Fruit fly (Drosophila melanogaster): ENCODE measurements around the gene loco.

loco gene

dm6 chr3R:22587419-22587963, 51.7 kb downstream of the loco start, which contains the start of gene Efa6 (continued):
- TF ChIP-seq CG4424 (GFP tag; optimal IDR thresholded peaks at IDR 0.05) (peak; percentile 56), CG4360 (GFP tag; IDR thresholded peaks at IDR 0.05) (no peak), tna (GFP tag; IDR thresholded peaks at IDR 0.05; ENCODE audit: partially characterized antibody) (peak; percentile 70), CG5245 (GFP tag; optimal IDR thresholded peaks at IDR 0.05) (no peak), mirr (GFP tag; optimal IDR thresholded peaks at IDR 0.05) (peak; percentile 36), Vsx1 (GFP tag; optimal IDR thresholded peaks at IDR 0.05) (no peak), CkIIα-i1 (GFP tag; IDR thresholded peaks at IDR 0.05) (no peak), Deaf1 (tag; optimal IDR thresholded peaks at IDR 0.05) (peak; percentile 37), esg (GFP tag; conservative IDR thresholded peaks at IDR 0.05) (0 out of 2 replicates have a peak, but pooled peaks have one; percentile 7), sima (GFP tag; optimal IDR thresholded peaks at IDR 0.05) (no peak), Taf1 (GFP tag; IDR thresholded peaks at IDR 0.05) (0 out of 2 replicates have a peak, but pooled peaks have one; percentile 14), cwo (GFP tag; optimal IDR thresholded peaks at IDR 0.05) (peak; percentile 4), CG17359 (tag; optimal IDR thresholded peaks at IDR 0.05) (peak; percentile 24), Awh (GFP tag; IDR thresholded peaks at IDR 0.05) (no peak), CG2116 (GFP tag; optimal IDR thresholded peaks at IDR 0.05) (peak; percentile 89), corto (GFP tag; optimal IDR thresholded peaks at IDR 0.05) (no peak), H15 (GFP tag; IDR thresholded peaks at IDR 0.05) (no peak), pum (GFP tag; optimal IDR thresholded peaks at IDR 0.05) (peak; percentile 60), ken (GFP tag; IDR thresholded peaks at IDR 0.05) (no peak), Hr3 (GFP tag; optimal IDR thresholded peaks at IDR 0.05) (peak; percentile 43), Chrac-16 (GFP tag; optimal IDR thresholded peaks at IDR 0.05) (peak; percentile 58), ATbp (GFP tag; optimal IDR thresholded peaks at IDR 0.05) (no peak), Optix (GFP tag; IDR thresholded peaks at IDR 0.05) (no peak), CG16813 (GFP tag; IDR thresholded peaks at IDR 0.05; ENCODE audit: partially characterized antibody) (peak; percentile 94), CG4404 (GFP tag; IDR thresholded peaks at IDR 0.05) (no peak), unpg (GFP tag; optimal IDR thresholded peaks at IDR 0.05) (peak; percentile 48), CG10267 (tag; optimal IDR thresholded peaks at IDR 0.05) (peak; percentile 99), Atf-2 (GFP tag; optimal IDR thresholded peaks at IDR 0.05) (no peak), wek (GFP tag; optimal IDR thresholded peaks at IDR 0.05) (no peak), sim (GFP tag; IDR thresholded peaks at IDR 0.05) (no peak), lov (optimal IDR thresholded peaks at IDR 0.05) (no peak), lov (GFP tag; IDR thresholded peaks at IDR 0.05) (no peak), CG15011 (GFP tag; optimal IDR thresholded peaks at IDR 0.05) (no peak), CG18476 (GFP tag; optimal IDR thresholded peaks at IDR 0.05) (peak; percentile 47), CG6272 (GFP tag; IDR thresholded peaks at IDR 0.05) (0 out of 2 replicates have a peak, but pooled peaks have one; percentile 5), Hey (tag; optimal IDR thresholded peaks at IDR 0.05) (no peak), CG13287 (GFP tag; IDR thresholded peaks at IDR 0.05; ENCODE audit: partially characterized antibody) (peak; percentile 98), Antp (GFP tag; optimal IDR thresholded peaks at IDR 0.05) (peak; percentile 31), Bgb (GFP tag; IDR thresholded peaks at IDR 0.05; ENCODE audit: partially characterized antibody) (peak; percentile 92), CG12236 (GFP tag; optimal IDR thresholded peaks at IDR 0.05) (no peak), bsh (GFP tag; optimal IDR thresholded peaks at IDR 0.05) (peak; percentile 11 to 30), Side (GFP tag; optimal IDR thresholded peaks at IDR 0.05) (no peak), stwl (tag; optimal IDR thresholded peaks at IDR 0.05) (peak; percentile 78), gsb (GFP tag; IDR thresholded peaks at IDR 0.05) (no peak), CG8944 (GFP tag; optimal IDR thresholded peaks at IDR 0.05) (no peak), CG12659 (GFP tag; optimal IDR thresholded peaks at IDR 0.05) (peak; percentile 90), Bteb2 (GFP tag; optimal IDR thresholded peaks at IDR 0.05) (peak; percentile 30), nerfin-2 (GFP tag; IDR thresholded peaks at IDR 0.05; ENCODE audit: partially characterized antibody) (peak; percentile 86), Hand (GFP tag; optimal IDR thresholded peaks at IDR 0.05) (peak; percentile 43), CG11560 (tag; IDR thresholded peaks at IDR 0.05) (peak; percentile 37; the same call in 1 of the 3 replicates)
